Fruit fly (Drosophila melanogaster) whole organism, embryonic: ENCODE results near the gene CG10011.

ENCODE experiments used
- Aef1 ChIP-seq: fragments of 200-800 bp; sonication (Bioruptor generic); IDR thresholded peaks from 3 replicates; pipeline ENCODE4 v1.3.6; 2022; ENCODE audit warnings: missing biosample characterization, missing genetic modification characterization
- CG10565 ChIP-seq: fragments of 200-800 bp; sonication (Bioruptor generic); optimal IDR thresholded peaks from 3 replicates; lab custom pipeline; 2016; ENCODE audit warnings: missing biosample characterization, mild to moderate bottlenecking, missing genetic modification characterization
- CG11560 ChIP-seq: fragments of 200-800 bp; sonication (Bioruptor generic); IDR thresholded peaks from 3 replicates; pipeline ENCODE4 v1.3.6; 2022; ENCODE audit warnings: missing biosample characterization, missing genetic modification characterization
- CG11723 ChIP-seq: fragments of 200-800 bp; sonication (Bioruptor generic); optimal IDR thresholded peaks from 2 replicates; lab custom pipeline; 2017; ENCODE audit warnings: missing biosample characterization, mild to moderate bottlenecking, missing genetic modification characterization
- CG12942 ChIP-seq: fragments of 200-800 bp; sonication (Bioruptor generic); optimal IDR thresholded peaks from 3 replicates; lab custom pipeline; 2016; ENCODE audit warnings: missing biosample characterization, missing genetic modification characterization
- CG13624 ChIP-seq: fragments of 200-800 bp; sonication (Bioruptor generic); optimal IDR thresholded peaks from 2 replicates; lab custom pipeline; 2016; ENCODE audit warnings: missing biosample characterization, missing genetic modification characterization
- CG14667 ChIP-seq: fragments of 200-800 bp; sonication (Bioruptor generic); IDR thresholded peaks from 2 replicates; pipeline ENCODE4 v1.3.6; 2022; ENCODE audit warnings: missing biosample characterization, missing genetic modification characterization
- CG15269 ChIP-seq: fragments of 200-800 bp; sonication (Bioruptor generic); optimal IDR thresholded peaks from 2 replicates; lab custom pipeline; 2018; ENCODE audit warnings: missing biosample characterization, mild to moderate bottlenecking, missing genetic modification characterization, moderate library complexity
- CG1647 ChIP-seq: fragments of 200-800 bp; sonication (Bioruptor generic); optimal IDR thresholded peaks from 3 replicates; lab custom pipeline; 2016; ENCODE audit warnings: missing biosample characterization, missing genetic modification characterization
- CG32772 ChIP-seq: fragments of 200-800 bp; sonication (Bioruptor generic); IDR thresholded peaks from 2 replicates; pipeline ENCODE4 v1.3.6; 2022; ENCODE audit warnings: missing biosample characterization, missing genetic modification characterization
- CG34376 ChIP-seq: fragments of 200-800 bp; sonication (Bioruptor generic); optimal IDR thresholded peaks from 2 replicates; lab custom pipeline; 2018; ENCODE audit warnings: missing biosample characterization, mild to moderate bottlenecking, missing genetic modification characterization
- CG42726 ChIP-seq: fragments of 200-800 bp; sonication (Bioruptor generic); IDR thresholded peaks from 2 replicates; pipeline ENCODE4 v1.3.6; 2022; ENCODE audit warnings: missing biosample characterization, missing genetic modification characterization; ENCODE audit not compliant: partially characterized antibody
- CG4424 ChIP-seq: fragments of 200-800 bp; sonication (Bioruptor generic); optimal IDR thresholded peaks from 3 replicates; lab custom pipeline; 2016; ENCODE audit warnings: missing biosample characterization, missing genetic modification characterization
- CG6254 ChIP-seq: fragments of 200-800 bp; sonication (Bioruptor generic); optimal IDR thresholded peaks from 3 replicates; lab custom pipeline; 2017; ENCODE audit warnings: mild to moderate bottlenecking, missing biosample characterization, missing genetic modification reagents, missing genetic modification characterization
- CG6689 ChIP-seq: fragments of 200-800 bp; sonication (Bioruptor generic); IDR thresholded peaks from 2 replicates; pipeline ENCODE4 v1.3.6; 2022; ENCODE audit warnings: missing biosample characterization, missing genetic modification characterization
- CG7556 ChIP-seq: fragments of 200-800 bp; sonication (Bioruptor generic); optimal IDR thresholded peaks from 2 replicates; lab custom pipeline; 2017; ENCODE audit warnings: missing biosample characterization, mild to moderate bottlenecking, missing genetic modification characterization
- CG7839 ChIP-seq: fragments of 200-800 bp; sonication (Bioruptor generic); optimal IDR thresholded peaks from 3 replicates; lab custom pipeline; 2018; ENCODE audit warnings: missing biosample characterization, mild to moderate bottlenecking, missing genetic modification characterization, moderate library complexity
- CG8478 ChIP-seq: fragments of >200 bp; optimal IDR thresholded peaks from 2 replicates; lab custom pipeline; 2018
- D19A ChIP-seq: fragments of 200-800 bp; optimal IDR thresholded peaks from 3 replicates; lab custom pipeline; 2019; ENCODE audit warnings: missing biosample characterization, mild to moderate bottlenecking, missing genetic modification characterization, moderate library complexity
- Dip3 ChIP-seq: fragments of 200-800 bp; sonication (Bioruptor generic); optimal IDR thresholded peaks from 3 replicates; lab custom pipeline; 2016; ENCODE audit warnings: missing biosample characterization, missing genetic modification characterization
- GATAe ChIP-seq: fragments of 200-800 bp; sonication (Bioruptor generic); conservative IDR thresholded peaks from 2 replicates; pipeline ENCODE4 v1.3.6; 2022; ENCODE audit warnings: missing biosample characterization, missing genetic modification characterization
- HmgZ ChIP-seq: fragments of 200-800 bp; sonication (Bioruptor generic); optimal IDR thresholded peaks from 2 replicates; lab custom pipeline; 2018; ENCODE audit warnings: missing biosample characterization, mild to moderate bottlenecking, missing genetic modification characterization
- Lim3 ChIP-seq: fragments of 200-800 bp; sonication (Bioruptor generic); IDR thresholded peaks from 2 replicates; pipeline ENCODE4 v1.3.6; 2022; ENCODE audit warnings: missing biosample characterization, missing genetic modification characterization
- NfI ChIP-seq: fragments of 200-800 bp; sonication (Bioruptor generic); optimal IDR thresholded peaks from 3 replicates; lab custom pipeline; 2018; ENCODE audit warnings: missing biosample characterization, mild to moderate bottlenecking, missing genetic modification characterization, moderate library complexity
- Ravus ChIP-seq: fragments of 200-800 bp; sonication (Bioruptor generic); IDR thresholded peaks from 2 replicates; pipeline ENCODE4 v1.3.6; 2022; ENCODE audit warnings: missing biosample characterization, missing genetic modification characterization
- Rfx ChIP-seq: fragments of 200-800 bp; sonication (Bioruptor generic); IDR thresholded peaks from 2 replicates; pipeline ENCODE4 v1.3.6; 2022; ENCODE audit warnings: missing biosample characterization, missing genetic modification characterization
- Ssrp ChIP-seq: fragments of 200-800 bp; sonication (Bioruptor generic); optimal IDR thresholded peaks from 2 replicates; lab custom pipeline; 2018; ENCODE audit warnings: missing biosample characterization, mild to moderate bottlenecking, missing genetic modification characterization, moderate library complexity
- Xbp1 ChIP-seq: fragments of 200-800 bp; sonication (Bioruptor generic); optimal IDR thresholded peaks from 3 replicates; lab custom pipeline; 2016; ENCODE audit warnings: missing biosample characterization, mild to moderate bottlenecking, missing genetic modification characterization
- ab ChIP-seq: fragments of 200-800 bp; sonication (Bioruptor generic); optimal IDR thresholded peaks from 2 replicates; lab custom pipeline; 2016; ENCODE audit warnings: missing biosample characterization, missing genetic modification characterization
- bigmax ChIP-seq: fragments of 200-800 bp; sonication (Bioruptor generic); optimal IDR thresholded peaks from 2 replicates; lab custom pipeline; 2018; ENCODE audit warnings: missing biosample characterization, mild to moderate bottlenecking, missing genetic modification characterization
- chinmo ChIP-seq: fragments of 200-800 bp; sonication (Bioruptor generic); IDR thresholded peaks from 4 replicates; pipeline ENCODE4 v1.3.6; 2022; ENCODE audit warnings: missing biosample characterization, missing genetic modification characterization; ENCODE audit not compliant: partially characterized antibody
- croc ChIP-seq: fragments of 200-800 bp; sonication (Bioruptor generic); conservative IDR thresholded peaks from 3 replicates; pipeline ENCODE4 v1.3.6; 2022; ENCODE audit warnings: missing biosample characterization, missing genetic modification characterization
- dysf ChIP-seq: fragments of 200-800 bp; sonication (Bioruptor generic); IDR thresholded peaks from 3 replicates; pipeline ENCODE4 v1.3.6; 2022; ENCODE audit warnings: missing biosample characterization, missing genetic modification characterization
- emc ChIP-seq: fragments of 200-800 bp; sonication (Bioruptor generic); optimal IDR thresholded peaks from 2 replicates; lab custom pipeline; 2016; ENCODE audit warnings: missing biosample characterization, missing genetic modification characterization
- grn ChIP-seq: fragments of 200-800 bp; sonication (Bioruptor generic); optimal IDR thresholded peaks from 3 replicates; lab custom pipeline; 2017; ENCODE audit warnings: missing biosample characterization, missing genetic modification characterization
- inv ChIP-seq: fragments of 200-800 bp; sonication (Bioruptor generic); IDR thresholded peaks from 2 replicates; pipeline ENCODE4 v1.3.6; 2022; ENCODE audit warnings: missing biosample characterization, missing genetic modification characterization; ENCODE audit not compliant: partially characterized antibody
- lab ChIP-seq: fragments of 200-800 bp; sonication (Bioruptor generic); optimal IDR thresholded peaks from 3 replicates; lab custom pipeline; 2017; ENCODE audit warnings: missing biosample characterization, missing genetic modification characterization, mild to moderate bottlenecking, moderate library complexity, missing genetic modification reagents
- lola ChIP-seq, 3 experiments: fragments of >200 bp in 2 of 3; fragments of 200-800 bp in 1 of 3; sonication (Bioruptor generic) in 1 of 3; optimal IDR thresholded peaks; 2 replicates each; lab custom pipeline; 2017 to 2019; ENCODE audit warnings: missing biosample characterization in 3 of 3, missing genetic modification characterization in 3 of 3, mild to moderate bottlenecking in 1 of 3, moderate library complexity in 1 of 3
- mam ChIP-seq: fragments of 200-800 bp; sonication (Bioruptor generic); optimal IDR thresholded peaks from 3 replicates; lab custom pipeline; 2016; ENCODE audit warnings: missing biosample characterization, missing genetic modification characterization
- mirr ChIP-seq: fragments of 200-800 bp; sonication (Bioruptor generic); optimal IDR thresholded peaks from 3 replicates; lab custom pipeline; 2018; ENCODE audit warnings: missing biosample characterization, mild to moderate bottlenecking, missing genetic modification characterization
- nerfin-1 ChIP-seq: fragments of 200-800 bp; sonication (Bioruptor generic); optimal IDR thresholded peaks from 3 replicates; lab custom pipeline; 2019; ENCODE audit warnings: missing biosample characterization, mild to moderate bottlenecking, missing genetic modification characterization, moderate library complexity
- nmo ChIP-seq: fragments of 200-800 bp; sonication (Bioruptor generic); optimal IDR thresholded peaks from 2 replicates; lab custom pipeline; 2018; ENCODE audit warnings: missing biosample characterization, mild to moderate bottlenecking, missing genetic modification characterization, moderate library complexity
- slp2 ChIP-seq: fragments of 200-800 bp; sonication (Bioruptor generic); optimal IDR thresholded peaks from 2 replicates; lab custom pipeline; 2016; ENCODE audit warnings: missing biosample characterization, missing genetic modification characterization
- tio ChIP-seq: fragments of 200-800 bp; sonication (Bioruptor generic); optimal IDR thresholded peaks from 2 replicates; lab custom pipeline; 2017; ENCODE audit warnings: missing biosample characterization, missing genetic modification characterization, inconsistent platforms
- tll ChIP-seq, 2 experiments: fragments of 200-800 bp in 1 of 2; fragments of >200 bp in 1 of 2; sonication (Bioruptor generic) in 1 of 2; optimal IDR thresholded peaks; 2 replicates each; lab custom pipeline; 2017 to 2019; ENCODE audit warnings: missing biosample characterization in 2 of 2, missing genetic modification characterization in 2 of 2, mild to moderate bottlenecking in 1 of 2, moderate library complexity in 1 of 2
- trem ChIP-seq: fragments of 200-800 bp; optimal IDR thresholded peaks from 3 replicates; lab custom pipeline; 2019; ENCODE audit warnings: missing biosample characterization, mild to moderate bottlenecking, missing genetic modification characterization, moderate library complexity
- tup ChIP-seq: fragments of 200-800 bp; sonication (Bioruptor generic); optimal IDR thresholded peaks from 2 replicates; lab custom pipeline; 2016; ENCODE audit warnings: missing biosample characterization, mild to moderate bottlenecking, missing genetic modification characterization, moderate library complexity
- vvl ChIP-seq: fragments of 200-800 bp; sonication (Bioruptor generic); IDR thresholded peaks from 2 replicates; pipeline ENCODE4 v1.3.6; 2022; ENCODE audit warnings: missing biosample characterization, missing genetic modification characterization

Gene CG10011

DNA sequence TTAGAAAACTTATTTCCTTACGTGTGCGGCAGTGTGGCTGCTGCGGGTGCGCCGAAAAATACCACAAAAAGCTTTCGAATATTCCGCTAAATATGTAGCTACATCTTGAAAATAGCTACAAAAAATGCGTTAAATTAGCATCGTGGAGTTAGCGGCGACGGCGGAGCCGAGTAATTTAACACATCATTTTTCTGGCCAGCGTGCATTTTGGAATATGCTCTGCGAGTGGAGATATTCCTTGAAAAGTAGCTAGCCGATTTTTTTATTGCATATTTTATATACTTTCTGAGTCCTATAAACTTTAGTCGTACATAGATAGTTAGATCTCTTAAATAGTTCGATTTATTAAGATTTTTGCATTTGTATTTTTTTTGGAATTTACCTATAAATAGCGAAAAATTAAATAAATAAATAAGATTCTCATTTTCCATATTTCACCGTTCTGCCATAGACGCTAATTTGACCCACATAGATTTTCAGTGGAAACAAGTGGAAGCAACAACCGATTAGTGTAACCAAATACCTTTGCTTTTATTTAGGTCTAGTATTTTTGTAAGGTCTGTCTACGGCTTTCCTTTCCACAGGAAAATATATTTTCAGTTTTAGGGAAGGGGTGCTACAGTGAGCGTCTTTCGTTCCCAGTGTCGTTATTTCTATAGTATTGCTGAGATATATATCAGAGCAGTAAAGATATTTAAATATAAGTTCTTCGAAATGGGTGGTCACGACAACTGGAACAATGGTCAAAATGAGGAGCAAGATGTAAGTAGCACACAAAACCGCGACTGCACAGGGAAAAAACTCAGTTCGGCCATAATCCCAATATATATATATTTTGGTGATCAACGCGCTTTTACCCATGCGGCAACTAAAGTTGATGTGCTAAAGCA is 35.4 kb downstream of the CG10011 start, which contains the start of the genes Noa36 and Hrb98DE (continued):
- peak; percentile 52 for TF ChIP-seq CG7839 (tag; lab: Kevin White, UChicago)
- TF ChIP-seq CG8478 (lab: Kevin White, UChicago) = no peak
- no peak for TF ChIP-seq D19A (tag; lab: Kevin White, UChicago)
- no peak for TF ChIP-seq tio (GFP tag; lab: Kevin White, UChicago)
- TF ChIP-seq CG12942 (GFP tag; lab: Kevin White, UChicago) = peak; percentile 16
- TF ChIP-seq Dip3 = peak; percentile 39
- TF ChIP-seq tll (GFP tag; optimal IDR thresholded peaks at IDR 0.05; lab: Kevin White, UChicago) = peak in 1 of 2 experiments; percentile 37
- peak; percentile 16 for TF ChIP-seq CG13624 (GFP tag; lab: Kevin White, UChicago)
- peak in 1 of 3 experiments; percentile 52 for TF ChIP-seq lola (GFP tag; optimal IDR thresholded peaks at IDR 0.05; lab: Kevin White, UChicago)
- TF ChIP-seq emc (GFP tag; lab: Kevin White, UChicago) = no peak
- peak; percentile 44; the same call in 1 of the 2 replicates for TF ChIP-seq vvl (GFP tag; lab: Robert Waterston, UW)
- peak; percentile 40 for TF ChIP-seq CG15269 (tag; lab: Kevin White, UChicago)
- TF ChIP-seq CG11560 (tag; lab: Robert Waterston, UW) = no peak; the same call in 2 of the 3 replicates
- TF ChIP-seq Ravus (GFP tag; lab: Robert Waterston, UW) = no peak
- TF ChIP-seq tup (GFP tag; lab: Kevin White, UChicago) = no peak
- TF ChIP-seq CG1647 (GFP tag; lab: Kevin White, UChicago) = no peak
- no peak for TF ChIP-seq inv (GFP tag; lab: Robert Waterston, UW)
- peak; percentile 7 for TF ChIP-seq grn
- no peak; the same call in 1 of the 2 replicates for TF ChIP-seq CG42726 (GFP tag; lab: Robert Waterston, UW)
- TF ChIP-seq CG11723 (GFP tag; lab: Kevin White, UChicago) = no peak
- peak; percentile 42 for TF ChIP-seq lab (GFP tag; lab: Kevin White, UChicago)
- no peak for TF ChIP-seq slp2 (GFP tag; lab: Kevin White, UChicago)
- TF ChIP-seq mirr (GFP tag; lab: Kevin White, UChicago) = no peak
- no peak for TF ChIP-seq HmgZ (tag; lab: Kevin White, UChicago)
- TF ChIP-seq bigmax (GFP tag; lab: Kevin White, UChicago) = no peak
- TF ChIP-seq ab (GFP tag; lab: Kevin White, UChicago) = peak; percentile 21
- TF ChIP-seq mam (GFP tag; lab: Kevin White, UChicago) = peak; percentile 51
- TF ChIP-seq Rfx = peak; percentile 79
- no peak for TF ChIP-seq GATAe (GFP tag; lab: Robert Waterston, UW)
- TF ChIP-seq NfI (GFP tag; lab: Kevin White, UChicago) = peak; percentile 62
- TF ChIP-seq CG4424 (GFP tag; lab: Kevin White, UChicago) = peak; percentile 44
- TF ChIP-seq Lim3 (GFP tag; lab: Robert Waterston, UW) = no peak
- TF ChIP-seq trem = peak; percentile 6
- TF ChIP-seq nerfin-1 = peak; percentile 75
- TF ChIP-seq CG6689 (GFP tag; lab: Robert Waterston, UW) = peak; percentile 58
- TF ChIP-seq CG34376 (GFP tag; lab: Kevin White, UChicago) = no peak
- no peak for TF ChIP-seq CG7556
- TF ChIP-seq CG32772 (GFP tag; lab: Robert Waterston, UW) = peak; percentile 40; the same call in 1 of the 2 replicates
- 0 out of 3 replicates have a peak, but pooled peaks have one; percentile 18 for TF ChIP-seq croc (GFP tag; lab: Robert Waterston, UW)
- peak; percentile 38; the same call in 1 of the 3 replicates for TF ChIP-seq Aef1 (GFP tag; lab: Robert Waterston, UW)
- no peak for TF ChIP-seq chinmo (GFP tag; lab: Robert Waterston, UW)
- TF ChIP-seq CG14667 = peak; percentile 38; the same call in 1 of the 2 replicates
- TF ChIP-seq CG10565 (GFP tag; lab: Kevin White, UChicago) = no peak
- TF ChIP-seq dysf (GFP tag; lab: Robert Waterston, UW) = peak; percentile 60; the same call in 1 of the 3 replicates
- peak; percentile 18 for TF ChIP-seq Ssrp
- peak; percentile 51 for TF ChIP-seq Xbp1
- TF ChIP-seq nmo (GFP tag; lab: Kevin White, UChicago) = peak; percentile 64
- no peak for TF ChIP-seq CG6254 (GFP tag; lab: Kevin White, UChicago)
